Worm (Caenorhabditis elegans) whole organism, early embryonic: ENCODE measurements around the gene F10E9.10.

Source experiments
- B0310.2 ChIP-seq: sonication (generic microtip); optimal IDR thresholded peaks from 2 replicates; lab custom pipeline; 2016; ENCODE audit warnings: mild to moderate bottlenecking, missing genetic modification characterization, missing compliant biosample characterization
- F13C5.2 ChIP-seq: sonication (generic microtip); optimal IDR thresholded peaks from 2 replicates; lab custom pipeline; 2017; ENCODE audit warnings: mild to moderate bottlenecking, missing genetic modification characterization, inconsistent platforms, missing compliant biosample characterization
- aly-1 ChIP-seq: sonication (generic microtip); optimal IDR thresholded peaks from 2 replicates; lab custom pipeline; 2016; ENCODE audit warnings: missing genetic modification characterization, missing compliant biosample characterization
- ama-1 ChIP-seq: fragments of 150-350 bp; optimal IDR thresholded peaks from 2 replicates; lab custom pipeline; 2014
- ceh-13 ChIP-seq: fragments of 200-800 bp; sonication (Bioruptor generic); optimal IDR thresholded peaks from 2 replicates; lab custom pipeline; 2018; ENCODE audit warnings: mild to moderate bottlenecking, missing genetic modification characterization, missing compliant biosample characterization
- ceh-36 ChIP-seq: sonication (generic microtip); optimal IDR thresholded peaks from 2 replicates; lab custom pipeline; 2016; ENCODE audit warnings: missing genetic modification characterization, inconsistent platforms, missing compliant biosample characterization
- ets-7 ChIP-seq: sonication (generic microtip); optimal IDR thresholded peaks from 2 replicates; lab custom pipeline; 2016; ENCODE audit warnings: missing genotype, missing genetic modification characterization, missing compliant biosample characterization
- flt-1 ChIP-seq: fragments of 200-800 bp; sonication (Bioruptor generic); IDR thresholded peaks from 2 replicates; pipeline ENCODE4 v1.3.6; 2022; ENCODE audit warnings: missing genetic modification characterization, missing compliant biosample characterization
- hmbx-1 ChIP-seq: sonication (generic microtip); optimal IDR thresholded peaks from 2 replicates; lab custom pipeline; 2016; ENCODE audit warnings: mild to moderate bottlenecking, missing genetic modification characterization, missing compliant biosample characterization
- hmg-4 ChIP-seq: fragments of 200-800 bp; sonication (Bioruptor generic); optimal IDR thresholded peaks from 2 replicates; lab custom pipeline; 2018; ENCODE audit warnings: mild to moderate bottlenecking, missing genetic modification characterization, missing compliant biosample characterization
- hnd-1 ChIP-seq: sonication (generic microtip); optimal IDR thresholded peaks from 2 replicates; lab custom pipeline; 2016; ENCODE audit warnings: missing genetic modification characterization, missing compliant biosample characterization
- pes-1 ChIP-seq: fragments of 200-800 bp; sonication (Bioruptor generic); IDR thresholded peaks from 2 replicates; pipeline ENCODE4 v1.3.6; 2022; ENCODE audit warnings: missing genetic modification reagents, missing genetic modification characterization, missing compliant biosample characterization
- sea-1 ChIP-seq: fragments of 200-800 bp; sonication (Bioruptor generic); conservative IDR thresholded peaks from 2 replicates; pipeline ENCODE4 v1.3.6; 2022; ENCODE audit warnings: missing genetic modification characterization, missing compliant biosample characterization
- tbx-11 ChIP-seq: fragments of 200-800 bp; sonication (Bioruptor generic); IDR thresholded peaks from 2 replicates; pipeline ENCODE4 v1.3.6; 2022; ENCODE audit warnings: missing genetic modification characterization, missing compliant biosample characterization
- tbx-37 ChIP-seq: fragments of 200-800 bp; sonication (Bioruptor generic); conservative IDR thresholded peaks from 2 replicates; pipeline ENCODE4 v1.3.6; 2022; ENCODE audit warnings: missing genetic modification reagents, missing genetic modification characterization, missing compliant biosample characterization
- tra-4 ChIP-seq: sonication (generic microtip); optimal IDR thresholded peaks from 2 replicates; lab custom pipeline; 2017; ENCODE audit warnings: missing genetic modification characterization, missing compliant biosample characterization

F10E9.10 gene

DNA sequence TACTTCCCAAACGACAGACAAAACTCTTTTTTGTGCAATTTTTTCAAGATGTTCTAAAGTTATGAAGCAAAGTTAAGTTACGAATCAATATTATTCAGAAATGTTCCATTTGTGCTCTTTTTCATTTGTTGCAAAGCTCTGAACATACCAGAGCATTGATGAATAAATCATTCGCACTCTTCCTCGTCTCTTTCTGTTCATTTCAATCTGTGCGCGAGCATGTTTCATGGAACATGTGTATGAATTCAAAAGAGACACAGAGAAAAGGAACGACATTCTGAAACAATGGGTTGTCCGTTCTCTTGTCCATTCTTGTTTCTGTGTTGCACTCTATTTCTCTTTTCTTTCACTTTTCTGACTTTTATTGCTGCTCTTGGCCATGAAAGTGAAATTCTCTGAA lies 39.7 kb downstream of the F10E9.10 start:
- TF ChIP-seq ama-1 (lab: Kevin White, UChicago) = no peak
- no peak for TF ChIP-seq pes-1 (GFP tag; lab: Robert Waterston, UW)
- TF ChIP-seq ceh-36 (tag; lab: Kevin White, UChicago) = no peak
- no peak for TF ChIP-seq hnd-1 (tag; lab: Kevin White, UChicago)
- no peak for TF ChIP-seq B0310.2 (tag; lab: Kevin White, UChicago)
- no peak for TF ChIP-seq tbx-11

- TF ChIP-seq F13C5.2 (tag; lab: Kevin White, UChicago) (no peak), hmg-4 (GFP tag; lab: Kevin White, UChicago) (no peak), tbx-11 (no peak)
These were observed 40.5 kb downstream of the F10E9.10 start for ce11 chrIII:8279567-8279966.

DNA sequence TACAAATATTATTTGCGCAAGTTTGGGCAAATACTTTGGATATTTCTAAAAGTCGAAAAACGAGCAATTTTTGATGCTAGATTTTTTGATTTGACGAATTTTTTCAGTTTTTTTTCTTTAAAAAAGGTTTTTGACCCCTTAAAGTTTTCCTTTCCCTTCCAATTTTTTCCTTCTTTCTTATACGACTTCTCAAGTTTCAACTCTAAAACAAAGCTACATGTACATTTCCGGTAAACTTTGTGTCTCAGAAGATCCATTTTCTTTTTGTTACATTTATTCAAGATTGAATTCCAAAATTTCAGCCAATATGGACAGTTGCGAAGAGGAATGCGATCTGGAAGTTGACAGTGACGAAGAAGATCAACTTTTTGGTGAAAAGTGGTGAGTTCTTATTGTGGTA lies 41.3 kb downstream of the F10E9.10 start, which contains the start of gene mig-10:
Gene mig-10 (plus strand): TSS at position 301 of the 400 bp plus-strand sequence.
- TF ChIP-seq tra-4 (no peak), aly-1 (tag; lab: Kevin White, UChicago) (no peak), sea-1 (no peak), F13C5.2 (tag; lab: Kevin White, UChicago) (no peak), hmg-4 (GFP tag; lab: Kevin White, UChicago) (no peak), tbx-37 (GFP tag; lab: Robert Waterston, UW) (no peak), B0310.2 (tag; lab: Kevin White, UChicago) (no peak), ceh-13 (GFP tag; lab: Kevin White, UChicago) (no peak), pes-1 (GFP tag; lab: Robert Waterston, UW) (no peak), ceh-36 (tag; lab: Kevin White, UChicago) (no peak)

DNA sequence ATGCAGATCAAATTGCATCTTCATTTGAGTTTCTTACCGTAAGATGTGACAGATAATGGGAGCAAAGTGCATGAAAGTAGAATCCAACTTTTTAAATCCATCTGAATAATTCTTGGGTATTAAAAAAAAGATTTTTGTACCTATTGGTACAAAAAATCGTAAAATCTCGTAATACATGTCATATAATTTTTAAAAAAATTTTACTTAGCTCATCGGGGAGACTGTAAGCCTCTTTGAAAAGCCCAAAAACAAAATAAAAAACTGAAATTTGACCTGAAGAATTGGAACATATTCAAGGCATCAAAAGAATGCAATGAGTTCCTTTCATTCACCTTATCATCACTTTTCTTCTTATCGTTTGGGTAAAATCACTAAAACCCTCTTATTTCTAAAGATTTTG lies 44.2 kb downstream of the F10E9.10 start, which contains the start of gene clec-160:
Gene clec-160 (minus strand): TSS at position 101 of the 400 bp plus-strand sequence.
- TF ChIP-seq ama-1 (lab: Kevin White, UChicago) (no peak), ceh-36 (tag; lab: Kevin White, UChicago) (no peak), ets-7 (tag; lab: Kevin White, UChicago) (no peak), F13C5.2 (tag; lab: Kevin White, UChicago) (no peak), tbx-11 (no peak), aly-1 (tag; lab: Kevin White, UChicago) (no peak), ceh-13 (GFP tag; lab: Kevin White, UChicago) (no peak), sea-1 (no peak), tra-4 (no peak)

- TF ChIP-seq tbx-11 (no peak), ama-1 (lab: Kevin White, UChicago) (no peak), hmbx-1 (no peak), flt-1 (GFP tag; lab: Robert Waterston, UW) (no peak), sea-1 (no peak), aly-1 (tag; lab: Kevin White, UChicago) (no peak), tbx-37 (GFP tag; lab: Robert Waterston, UW) (no peak), F13C5.2 (tag; lab: Kevin White, UChicago) (no peak), hnd-1 (tag; lab: Kevin White, UChicago) (no peak), ceh-36 (tag; lab: Kevin White, UChicago) (no peak), hmg-4 (GFP tag; lab: Kevin White, UChicago) (no peak), ets-7 (tag; lab: Kevin White, UChicago) (no peak)
These were observed 48.3 kb downstream of the F10E9.10 start, which contains the start of the genes mps-4 and F09G8.10 for ce11 chrIII:8271676-8272225. TSS of gene mps-4 (minus strand) at chrIII:8271776. TSS of gene F09G8.10 (minus strand) at chrIII:8272175.
